Worm (Caenorhabditis elegans) whole organism, L1 larva: ENCODE results near the gene fzr-1.

Experiments used
- C34B4.2 ChIP-seq: sonication (generic microtip); optimal IDR thresholded peaks from 2 replicates; lab custom pipeline; 2017; ENCODE audit warnings: mild to moderate bottlenecking, missing genetic modification characterization, missing compliant biosample characterization
- blmp-1 ChIP-seq: fragments of 150-350 bp; optimal IDR thresholded peaks from 2 replicates; lab custom pipeline; 2014; ENCODE audit warnings: missing biosample characterization, missing genetic modification characterization
- ceh-8 ChIP-seq: fragments of 200-800 bp; sonication (Bioruptor generic); optimal IDR thresholded peaks from 2 replicates; lab custom pipeline; 2018; ENCODE audit warnings: mild to moderate bottlenecking, missing genetic modification characterization, moderate library complexity, missing compliant biosample characterization
- ceh-88 ChIP-seq: fragments of 200-800 bp; sonication (Bioruptor generic); IDR thresholded peaks from 2 replicates; pipeline ENCODE4 v1.3.6; 2022; ENCODE audit warnings: missing genetic modification characterization, missing compliant biosample characterization
- ces-1 ChIP-seq: fragments of 150-350 bp; optimal IDR thresholded peaks from 2 replicates; lab custom pipeline; 2014; ENCODE audit warnings: missing biosample characterization, missing genetic modification reagents, missing genetic modification characterization
- egl-13 ChIP-seq: sonication (generic microtip); optimal IDR thresholded peaks from 2 replicates; lab custom pipeline; 2016; ENCODE audit warnings: missing genotype, missing genetic modification reagents, missing genetic modification characterization, missing compliant biosample characterization
- egl-27 ChIP-seq, 2 experiments: fragments of 150-350 bp in 1 of 2; sonication (generic microtip); optimal IDR thresholded peaks; 3 replicates each; lab custom pipeline; 2017 to 2018; ENCODE audit warnings: missing biosample characterization in 2 of 2, missing genetic modification characterization in 2 of 2, missing genetic modification reagents in 2 of 2
- elt-3 ChIP-seq, 6 experiments: fragments of 150-350 bp in 1 of 6; sonication (generic microtip); optimal IDR thresholded peaks; 2 replicates each; lab custom pipeline; 2017 to 2018; ENCODE audit warnings: missing biosample characterization in 6 of 6, missing genetic modification characterization in 6 of 6, inconsistent platforms in 1 of 6
- fkh-8 ChIP-seq: sonication (generic microtip); optimal IDR thresholded peaks from 2 replicates; lab custom pipeline; 2016; ENCODE audit warnings: mild to moderate bottlenecking, missing genetic modification characterization, missing compliant biosample characterization
- fos-1 ChIP-seq: fragments of 150-350 bp; optimal IDR thresholded peaks from 2 replicates; lab custom pipeline; 2014; ENCODE audit warnings: missing biosample characterization, missing genetic modification characterization
- grh-1 ChIP-seq: fragments of 200-800 bp; sonication (Bioruptor generic); IDR thresholded peaks from 2 replicates; pipeline ENCODE4 v1.3.6; 2022; ENCODE audit warnings: missing genetic modification reagents, missing genetic modification characterization, missing compliant biosample characterization
- hlh-4 ChIP-seq: sonication (generic microtip); optimal IDR thresholded peaks from 2 replicates; lab custom pipeline; 2016; ENCODE audit warnings: mild to moderate bottlenecking, missing genetic modification characterization, missing compliant biosample characterization
- hpl-2 ChIP-seq: fragments of 150-350 bp; optimal IDR thresholded peaks from 2 replicates; lab custom pipeline; 2014; ENCODE audit warnings: missing biosample characterization, missing genetic modification reagents, missing genetic modification characterization
- lin-13 ChIP-seq: fragments of 150-350 bp; optimal IDR thresholded peaks from 2 replicates; lab custom pipeline; 2014; ENCODE audit warnings: missing biosample characterization, missing genetic modification reagents, missing genetic modification characterization
- lin-14 ChIP-seq: fragments of 200-800 bp; sonication (Bioruptor generic); optimal IDR thresholded peaks from 2 replicates; lab custom pipeline; 2018; ENCODE audit warnings: mild to moderate bottlenecking, missing genetic modification characterization, moderate library complexity, missing compliant biosample characterization
- lir-3 ChIP-seq: sonication (generic microtip); optimal IDR thresholded peaks from 2 replicates; lab custom pipeline; 2016; ENCODE audit warnings: mild to moderate bottlenecking, missing genetic modification characterization, moderate library complexity, missing compliant biosample characterization; ENCODE audit not compliant: poor library complexity
- mdl-1 ChIP-seq, 2 experiments: fragments of 150-350 bp; optimal IDR thresholded peaks; 2 replicates each; lab custom pipeline; 2014 to 2017; ENCODE audit warnings: missing biosample characterization in 2 of 2, missing genetic modification characterization in 2 of 2, inconsistent platforms in 1 of 2
- mep-1 ChIP-seq: fragments of 150-350 bp; optimal IDR thresholded peaks from 2 replicates; lab custom pipeline; 2014; ENCODE audit warnings: missing biosample characterization, missing genetic modification characterization
- nhr-11 ChIP-seq: fragments of 150-350 bp; optimal IDR thresholded peaks from 2 replicates; lab custom pipeline; 2014; ENCODE audit warnings: missing biosample characterization, missing genetic modification characterization
- nhr-12 ChIP-seq: sonication (generic microtip); optimal IDR thresholded peaks from 2 replicates; lab custom pipeline; 2017; ENCODE audit warnings: missing biosample characterization, missing genetic modification characterization
- nhr-19 ChIP-seq: fragments of 200-800 bp; sonication (Bioruptor generic); conservative IDR thresholded peaks from 2 replicates; pipeline ENCODE4 v1.3.6; 2022; ENCODE audit warnings: missing genetic modification characterization, missing compliant biosample characterization
- nhr-20 ChIP-seq: sonication (generic microtip); optimal IDR thresholded peaks from 2 replicates; lab custom pipeline; 2016; ENCODE audit warnings: mild to moderate bottlenecking, missing genetic modification characterization, missing compliant biosample characterization
- nhr-28 ChIP-seq: fragments of 150-350 bp; optimal IDR thresholded peaks from 2 replicates; lab custom pipeline; 2014; ENCODE audit warnings: missing biosample characterization, missing genetic modification characterization
- nhr-71 ChIP-seq: sonication (generic microtip); optimal IDR thresholded peaks from 2 replicates; lab custom pipeline; 2016; ENCODE audit warnings: mild to moderate bottlenecking, missing genetic modification characterization, moderate library complexity, missing compliant biosample characterization
- nhr-85 ChIP-seq: sonication (generic microtip); peaks from one replicate; lab custom pipeline; 2016; ENCODE audit warnings: missing genetic modification characterization, inconsistent platforms, missing compliant biosample characterization
- pag-3 ChIP-seq: sonication (generic microtip); optimal IDR thresholded peaks from 2 replicates; lab custom pipeline; 2017; ENCODE audit warnings: missing genetic modification characterization, mild to moderate bottlenecking, missing compliant biosample characterization, antibody characterized with exemption, borderline replicate concordance; ENCODE audit not compliant: insufficient read depth
- pax-3 ChIP-seq: fragments of 200-800 bp; sonication (Bioruptor generic); optimal IDR thresholded peaks from 2 replicates; lab custom pipeline; 2018; ENCODE audit warnings: mild to moderate bottlenecking, missing genetic modification characterization, moderate library complexity, missing compliant biosample characterization
- snpc-4 ChIP-seq: fragments of 150-350 bp; optimal IDR thresholded peaks from 2 replicates; lab custom pipeline; 2014; ENCODE audit warnings: missing biosample characterization, missing genetic modification characterization
- sox-4 ChIP-seq: sonication (generic microtip); optimal IDR thresholded peaks from 2 replicates; lab custom pipeline; 2016; ENCODE audit warnings: missing genetic modification characterization, missing compliant biosample characterization
- swsn-7 ChIP-seq: sonication (generic microtip); optimal IDR thresholded peaks from 2 replicates; lab custom pipeline; 2016; ENCODE audit warnings: missing genetic modification characterization, missing compliant biosample characterization
- unc-130 ChIP-seq: fragments of 150-350 bp; optimal IDR thresholded peaks from 2 replicates; lab custom pipeline; 2017; ENCODE audit warnings: missing biosample characterization, missing genetic modification characterization, inconsistent platforms
- zag-1 ChIP-seq: fragments of 150-350 bp; optimal IDR thresholded peaks from 2 replicates; lab custom pipeline; 2014; ENCODE audit warnings: missing biosample characterization, missing genetic modification characterization
- ztf-11 ChIP-seq, 2 experiments: sonication (generic microtip); optimal IDR thresholded peaks; 2 replicates each; lab custom pipeline; 2016 to 2017; ENCODE audit warnings: missing genetic modification characterization in 2 of 2, missing biosample characterization in 1 of 2, missing compliant biosample characterization in 1 of 2

fzr-1 gene

ce11 chrII:9665577-9665976, 21.3 kb upstream of the fzr-1 start, which contains the start of gene ZK1320.5:
ZK1320.5 (minus strand) TSS chrII:9665677.
- peak; percentile 38 for TF ChIP-seq fkh-8 (tag; lab: Kevin White, UChicago)
- no peak for TF ChIP-seq zag-1 (tag; lab: Kevin White, UChicago)
- TF ChIP-seq nhr-71 (tag; lab: Kevin White, UChicago): peak; percentile 22
- TF ChIP-seq lin-14 (GFP tag; lab: Kevin White, UChicago): peak; percentile 15
- no peak for TF ChIP-seq nhr-11

ce11 chrII:9662797-9663196, 18.5 kb upstream of the fzr-1 start, which contains the start of gene cyp-13A10:
cyp-13A10 (minus strand) TSS chrII:9662884.
- TF ChIP-seq nhr-20 (tag; lab: Kevin White, UChicago) (peak; percentile 47), hlh-4 (tag; lab: Kevin White, UChicago) (no peak), blmp-1 (tag; lab: Kevin White, UChicago) (peak; percentile 26), lin-14 (GFP tag; lab: Kevin White, UChicago) (peak; percentile 10), elt-3 (tag; optimal IDR thresholded peaks at IDR 0.05; lab: Kevin White, UChicago) (peak in 1 of 6 experiments; percentile 38), nhr-71 (tag; lab: Kevin White, UChicago) (peak; percentile 18), nhr-85 (peak; percentile 66), ces-1 (GFP tag; lab: Kevin White, UChicago) (no peak)
- TF ChIP-seq, all 84 proteins: peak for 6

- TF ChIP-seq mep-1 (no peak), ceh-88 (GFP tag; lab: Robert Waterston, UW) (no peak), hlh-4 (tag; lab: Kevin White, UChicago) (no peak), nhr-20 (tag; lab: Kevin White, UChicago) (no peak), snpc-4 (tag; lab: Kevin White, UChicago) (no peak), hpl-2 (GFP tag; lab: Kevin White, UChicago) (no peak), swsn-7 (no peak), nhr-28 (tag; lab: Kevin White, UChicago) (no peak), mdl-1 (tag; optimal IDR thresholded peaks at IDR 0.05; lab: Kevin White, UChicago) (no peak), egl-13 (tag; lab: Kevin White, UChicago) (no peak), nhr-19 (GFP tag; lab: Robert Waterston, UW) (no peak), ceh-8 (GFP tag; lab: Kevin White, UChicago) (no peak), pag-3 (tag; lab: Kevin White, UChicago) (no peak)
These were observed 17.9 kb upstream of the fzr-1 start for ce11 chrII:9662160-9662559.

- TF ChIP-seq unc-130 (tag; lab: Kevin White, UChicago) (no peak), lin-14 (GFP tag; lab: Kevin White, UChicago) (no peak), nhr-28 (tag; lab: Kevin White, UChicago) (no peak), egl-27 (tag; optimal IDR thresholded peaks at IDR 0.05; lab: Kevin White, UChicago) (no peak), grh-1 (GFP tag; lab: Robert Waterston, UW) (no peak), fkh-8 (tag; lab: Kevin White, UChicago) (no peak), C34B4.2 (tag; lab: Kevin White, UChicago) (no peak), ztf-11 (tag; optimal IDR thresholded peaks at IDR 0.05; lab: Kevin White, UChicago) (no peak), lir-3 (tag; lab: Kevin White, UChicago) (no peak), hlh-4 (tag; lab: Kevin White, UChicago) (no peak), fos-1 (tag; lab: Kevin White, UChicago) (no peak), nhr-11 (no peak), blmp-1 (tag; lab: Kevin White, UChicago) (no peak), pax-3 (tag; lab: Kevin White, UChicago) (no peak), lin-13 (no peak), nhr-12 (tag; lab: Kevin White, UChicago) (no peak), swsn-7 (no peak), sox-4 (tag; lab: Kevin White, UChicago) (no peak)
- TF ChIP-seq, all 84 proteins: peak for 0
These were observed 16.1 kb upstream of the fzr-1 start, which contains the start of gene ZK1320.3 for ce11 chrII:9660379-9660778. ZK1320.3 (minus strand) TSS chrII:9660419.
